Worm (Caenorhabditis elegans): ENCODE measurements around the gene ant-1.3.

ant-1.3 gene

DNA sequence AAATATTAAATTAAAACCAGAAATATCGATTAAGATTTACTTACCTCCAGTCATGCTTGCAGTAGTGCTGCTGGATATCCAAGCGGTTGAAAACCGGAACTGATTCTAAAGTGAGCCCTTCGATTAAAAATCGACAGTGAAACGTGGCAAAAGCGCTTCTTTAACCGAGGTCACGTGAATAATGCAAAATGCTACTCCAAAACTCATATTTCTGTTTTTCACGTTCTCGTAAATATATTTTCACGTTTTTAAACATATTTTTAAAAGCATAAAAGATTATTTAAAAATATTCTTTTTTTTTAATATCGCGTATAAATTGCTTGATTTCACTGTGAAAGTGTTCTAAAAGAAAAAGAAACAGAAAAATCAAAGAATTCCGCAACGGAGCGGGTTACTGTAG is at the start of gene ant-1.3:
Gene ant-1.3 (minus strand): TSS at position 101 of the 400 bp plus-strand sequence.
- no peak for TF ChIP-seq nhr-102 (tag; optimal IDR thresholded peaks at IDR 0.05)
- no peak for TF ChIP-seq nhr-6 (tag; optimal IDR thresholded peaks at IDR 0.05)
- TF ChIP-seq ZK546.5 (tag; optimal IDR thresholded peaks at IDR 0.05), result no peak
- TF ChIP-seq snpc-4 (tag; optimal IDR thresholded peaks at IDR 0.05), result no peak
- TF ChIP-seq nhr-28 (tag; optimal IDR thresholded peaks at IDR 0.05), result no peak
- TF ChIP-seq nhr-237 (tag; optimal IDR thresholded peaks at IDR 0.05), result no peak
- TF ChIP-seq daf-19 (GFP tag; conservative IDR thresholded peaks at IDR 0.05), result no peak
- TF ChIP-seq F26F4.8 (GFP tag; conservative IDR thresholded peaks at IDR 0.05), result no peak
- no peak for TF ChIP-seq lim-7 (GFP tag; IDR thresholded peaks at IDR 0.05)
- no peak for TF ChIP-seq daf-16 (GFP tag; optimal IDR thresholded peaks at IDR 0.05)
- TF ChIP-seq daf-16 (tag; optimal IDR thresholded peaks at IDR 0.05), result no peak
- no peak for TF ChIP-seq skn-1 (tag; optimal IDR thresholded peaks at IDR 0.05)
- TF ChIP-seq pha-4 (GFP tag; IDR thresholded peaks at IDR 0.05), result no peak
- no peak for TF ChIP-seq pha-4 (tag; optimal IDR thresholded peaks at IDR 0.05)
- no peak for TF ChIP-seq dmd-6 (GFP tag; IDR thresholded peaks at IDR 0.05)

- TF ChIP-seq ctbp-1 (GFP tag; IDR thresholded peaks at IDR 0.05) (no peak), ces-1 (GFP tag; optimal IDR thresholded peaks at IDR 0.05) (no peak), php-3 (GFP tag; IDR thresholded peaks at IDR 0.05) (no peak), Y5F2A.4 (GFP tag; optimal IDR thresholded peaks at IDR 0.05) (no peak), nhr-76 (tag; optimal IDR thresholded peaks at IDR 0.05) (no peak), ceh-28 (tag; optimal IDR thresholded peaks at IDR 0.05) (no peak), egl-27 (tag; optimal IDR thresholded peaks at IDR 0.05) (no peak), ama-1 (optimal IDR thresholded peaks at IDR 0.05) (no peak), daf-19 (GFP tag; conservative IDR thresholded peaks at IDR 0.05) (no peak), nhr-102 (tag; optimal IDR thresholded peaks at IDR 0.05) (no peak), ceh-32 (tag; optimal IDR thresholded peaks at IDR 0.05; ENCODE audit: poor library complexity) (no peak), nhr-111 (GFP tag; optimal IDR thresholded peaks at IDR 0.05) (no peak), lim-7 (GFP tag; IDR thresholded peaks at IDR 0.05) (no peak), Y48G9A.11 (GFP tag; IDR thresholded peaks at IDR 0.05) (no peak), nhr-41 (GFP tag; IDR thresholded peaks at IDR 0.05) (no peak), hlh-11 (tag; optimal IDR thresholded peaks at IDR 0.05) (no peak), ceh-62 (tag; optimal IDR thresholded peaks at IDR 0.05) (no peak), skn-1 (tag; optimal IDR thresholded peaks at IDR 0.05) (no peak), zip-11 (GFP tag; IDR thresholded peaks at IDR 0.05) (no peak), rbr-2 (tag; optimal IDR thresholded peaks at IDR 0.05) (no peak)
Observed at ce11 chrIV:9757425-9757740, 48.3 kb upstream of the ant-1.3 start, which contains the start of gene nhr-97. Gene nhr-97 (plus strand): TSS chrIV:9757641.

ce11 chrIV:9756647-9757424 is 47.7 kb upstream of the ant-1.3 start:
- TF ChIP-seq ama-1 (optimal IDR thresholded peaks at IDR 0.05), result no peak
- peak; percentile 60 for TF ChIP-seq pqm-1 (tag; optimal IDR thresholded peaks at IDR 0.05)
- no peak for TF ChIP-seq duxl-1 (tag; optimal IDR thresholded peaks at IDR 0.05; ENCODE audit: poor library complexity)
- TF ChIP-seq nhr-25 (tag; optimal IDR thresholded peaks at IDR 0.05; ENCODE audit: borderline replicate concordance, insufficient read depth), result peak; percentile 11
- TF ChIP-seq nhr-10 (tag; optimal IDR thresholded peaks at IDR 0.05), result peak; percentile 10
- no peak for TF ChIP-seq F37D6.2 (tag; optimal IDR thresholded peaks at IDR 0.05)
- TF ChIP-seq hif-1 (tag; optimal IDR thresholded peaks at IDR 0.05), result no peak
- TF ChIP-seq set-16 (GFP tag; IDR thresholded peaks at IDR 0.05), result no peak
- TF ChIP-seq nhr-102 (tag; optimal IDR thresholded peaks at IDR 0.05), result no peak
- TF ChIP-seq unc-62 (GFP tag; optimal IDR thresholded peaks at IDR 0.05 in 1 of 2), result no peak
- no peak for TF ChIP-seq unc-62 (tag; optimal IDR thresholded peaks at IDR 0.05)
- TF ChIP-seq dve-1 (tag; optimal IDR thresholded peaks at IDR 0.05; ENCODE audit: insufficient read depth), result peak; percentile 89
- no peak for TF ChIP-seq daf-12 (tag; optimal IDR thresholded peaks at IDR 0.05)
- no peak for TF ChIP-seq lin-13 (GFP tag; optimal IDR thresholded peaks at IDR 0.05)
- TF ChIP-seq nhr-48 (tag; optimal IDR thresholded peaks at IDR 0.05), result no peak
- TF ChIP-seq hlh-30 (tag; optimal IDR thresholded peaks at IDR 0.05; ENCODE audit: insufficient read depth), result peak; percentile 73
- no peak for TF ChIP-seq daf-16 (GFP tag; optimal IDR thresholded peaks at IDR 0.05)
- TF ChIP-seq daf-16 (tag; optimal IDR thresholded peaks at IDR 0.05), result peak; percentile 56
- peak in 1 of 2 experiments; percentile 57 for TF ChIP-seq mdl-1 (tag; optimal IDR thresholded peaks at IDR 0.05)
- TF ChIP-seq ctbp-1 (GFP tag; IDR thresholded peaks at IDR 0.05), result 0 out of 2 replicates have a peak, but pooled peaks have one; percentile 44
- peak; percentile 39 for TF ChIP-seq mep-1 (tag; optimal IDR thresholded peaks at IDR 0.05)
- no peak for TF ChIP-seq T26A8.4 (GFP tag; IDR thresholded peaks at IDR 0.05)

Data from whole organism, L4 larva.